Fruit fly (Drosophila melanogaster): Measurements from ENCODE around the gene Wnt5.

Wnt5 gene

dm6 chrX:18504948-18505597 is at the start of gene Wnt5 (continued):
- TF ChIP-seq CG7928 (GFP tag; optimal IDR thresholded peaks at IDR 0.05), result no peak
- TF ChIP-seq Six4 (GFP tag; optimal IDR thresholded peaks at IDR 0.05), result no peak
- TF ChIP-seq Kr (GFP tag; optimal IDR thresholded peaks at IDR 0.05), result no peak
- no peak for TF ChIP-seq CG11456 (GFP tag; IDR thresholded peaks at IDR 0.05)
- TF ChIP-seq CG33213 (GFP tag; optimal IDR thresholded peaks at IDR 0.05), result no peak
- no peak for TF ChIP-seq TFAM (GFP tag; optimal IDR thresholded peaks at IDR 0.05)
- TF ChIP-seq sim (GFP tag; IDR thresholded peaks at IDR 0.05), result no peak
- TF ChIP-seq bigmax (GFP tag; optimal IDR thresholded peaks at IDR 0.05), result no peak
- no peak for TF ChIP-seq CG9797 (GFP tag; optimal IDR thresholded peaks at IDR 0.05)
- TF ChIP-seq CG14860 (GFP tag; IDR thresholded peaks at IDR 0.05; ENCODE audit: partially characterized antibody), result no peak
- no peak for TF ChIP-seq gsb (GFP tag; IDR thresholded peaks at IDR 0.05)
- TF ChIP-seq ro (GFP tag; IDR thresholded peaks at IDR 0.05), result no peak
- TF ChIP-seq Lim3 (GFP tag; IDR thresholded peaks at IDR 0.05), result no peak
- no peak for TF ChIP-seq pzg (GFP tag; optimal IDR thresholded peaks at IDR 0.05)
- TF ChIP-seq psq (GFP tag; optimal IDR thresholded peaks at IDR 0.05), result no peak
- TF ChIP-seq ci (GFP tag; IDR thresholded peaks at IDR 0.05), result peak; percentile 57; the same call in 2 of the 3 replicates
- TF ChIP-seq sima (GFP tag; optimal IDR thresholded peaks at IDR 0.05), result no peak
- no peak for TF ChIP-seq hb (GFP tag; IDR thresholded peaks at IDR 0.05; ENCODE audit: partially characterized antibody)
- no peak for TF ChIP-seq lola (GFP tag; optimal IDR thresholded peaks at IDR 0.05)
- TF ChIP-seq Atf3 (GFP tag; optimal IDR thresholded peaks at IDR 0.05), result no peak
- TF ChIP-seq Lpt (GFP tag; optimal IDR thresholded peaks at IDR 0.05), result no peak
- no peak for TF ChIP-seq sr (GFP tag; IDR thresholded peaks at IDR 0.05)
- TF ChIP-seq CG4820 (GFP tag; optimal IDR thresholded peaks at IDR 0.05), result no peak
- TF ChIP-seq CG13123 (GFP tag; optimal IDR thresholded peaks at IDR 0.05), result no peak
- no peak for TF ChIP-seq grn (GFP tag; optimal IDR thresholded peaks at IDR 0.05)
- no peak for TF ChIP-seq CG32772 (GFP tag; IDR thresholded peaks at IDR 0.05)
- no peak for TF ChIP-seq ewg (GFP tag; optimal IDR thresholded peaks at IDR 0.05)
- TF ChIP-seq dan (GFP tag; IDR thresholded peaks at IDR 0.05), result no peak
- no peak for TF ChIP-seq ac (GFP tag; optimal IDR thresholded peaks at IDR 0.05)
- TF ChIP-seq CG13296 (GFP tag; optimal IDR thresholded peaks at IDR 0.05), result no peak
- no peak for TF ChIP-seq hbn (GFP tag; IDR thresholded peaks at IDR 0.05; ENCODE audit: partially characterized antibody)
- TF ChIP-seq sna (GFP tag; IDR thresholded peaks at IDR 0.05; ENCODE audit: partially characterized antibody), result no peak; the same call in 1 of the 2 replicates
- no peak for TF ChIP-seq HLHmδ (GFP tag; optimal IDR thresholded peaks at IDR 0.05)
- no peak for TF ChIP-seq CG3995 (GFP tag; optimal IDR thresholded peaks at IDR 0.05)
- TF ChIP-seq NC2β (GFP tag; optimal IDR thresholded peaks at IDR 0.05), result no peak
- no peak for TF ChIP-seq Doc2 (GFP tag; IDR thresholded peaks at IDR 0.05)
- TF ChIP-seq Hr39 (optimal IDR thresholded peaks at IDR 0.05), result no peak
- TF ChIP-seq nerfin-1 (tag; optimal IDR thresholded peaks at IDR 0.05), result no peak
- no peak for TF ChIP-seq CG2120 (GFP tag; optimal IDR thresholded peaks at IDR 0.05)
- no peak for TF ChIP-seq CG10462 (GFP tag; optimal IDR thresholded peaks at IDR 0.05)
- TF ChIP-seq pho (GFP tag; optimal IDR thresholded peaks at IDR 0.05), result no peak
- no peak for TF ChIP-seq Scr (GFP tag; IDR thresholded peaks at IDR 0.05; ENCODE audit: partially characterized antibody)
- TF ChIP-seq Gsc (GFP tag; IDR thresholded peaks at IDR 0.05), result no peak
- no peak for TF ChIP-seq CG7839 (tag; optimal IDR thresholded peaks at IDR 0.05)
- no peak for TF ChIP-seq Blimp-1 (GFP tag; optimal IDR thresholded peaks at IDR 0.05)
- TF ChIP-seq CHES-1-like (GFP tag; optimal IDR thresholded peaks at IDR 0.05), result peak; percentile 15
- TF ChIP-seq Eip74EF (GFP tag; optimal IDR thresholded peaks at IDR 0.05), result peak in 1 of 2 experiments; percentile 2
- no peak for TF ChIP-seq fd102C (GFP tag; optimal IDR thresholded peaks at IDR 0.05)
- TF ChIP-seq CG18764 (GFP tag; optimal IDR thresholded peaks at IDR 0.05), result no peak
- peak; percentile 18 for TF ChIP-seq CG10267 (tag; optimal IDR thresholded peaks at IDR 0.05)
- TF ChIP-seq CG5245 (GFP tag; optimal IDR thresholded peaks at IDR 0.05), result no peak

All from whole organism, embryonic.